Worm (Caenorhabditis elegans): ENCODE results near the gene alh-8.

alh-8 gene

DNA sequence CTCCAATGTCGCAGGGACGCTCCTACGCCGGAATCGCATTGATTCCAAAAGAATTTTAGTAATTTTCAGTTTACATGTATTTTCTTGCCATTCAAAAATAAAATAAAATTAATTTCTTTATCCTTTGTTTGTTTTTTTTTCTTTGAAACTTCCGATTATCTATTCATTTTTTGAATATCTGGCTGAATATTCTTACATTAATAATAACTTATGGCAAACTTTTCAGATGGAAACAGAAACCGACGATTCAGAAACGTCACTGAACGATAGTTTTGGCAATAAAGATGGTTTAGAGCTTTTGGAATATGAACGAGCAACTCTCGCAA is 32.9 kb upstream of the alh-8 start, which contains the start of gene xpf-1:
xpf-1 (plus strand) TSS at position 227 of the 326 bp plus-strand sequence.
- no peak for TF ChIP-seq F16B12.6 (tag; optimal IDR thresholded peaks at IDR 0.05)
- TF ChIP-seq elt-3 (tag; optimal IDR thresholded peaks at IDR 0.05), result no peak
- no peak for TF ChIP-seq nhr-28 (tag; optimal IDR thresholded peaks at IDR 0.05)
- TF ChIP-seq nhr-20 (tag; optimal IDR thresholded peaks at IDR 0.05), result no peak
- no peak for TF ChIP-seq lir-3 (tag; optimal IDR thresholded peaks at IDR 0.05; ENCODE audit: poor library complexity)
- no peak for TF ChIP-seq dpl-1 (GFP tag; optimal IDR thresholded peaks at IDR 0.05)
- TF ChIP-seq grh-1 (GFP tag; IDR thresholded peaks at IDR 0.05), result no peak
- TF ChIP-seq zip-4 (GFP tag; optimal IDR thresholded peaks at IDR 0.05), result no peak
- TF ChIP-seq unc-98 (GFP tag; IDR thresholded peaks at IDR 0.05), result no peak
- no peak for TF ChIP-seq egl-27 (tag; optimal IDR thresholded peaks at IDR 0.05)

DNA sequence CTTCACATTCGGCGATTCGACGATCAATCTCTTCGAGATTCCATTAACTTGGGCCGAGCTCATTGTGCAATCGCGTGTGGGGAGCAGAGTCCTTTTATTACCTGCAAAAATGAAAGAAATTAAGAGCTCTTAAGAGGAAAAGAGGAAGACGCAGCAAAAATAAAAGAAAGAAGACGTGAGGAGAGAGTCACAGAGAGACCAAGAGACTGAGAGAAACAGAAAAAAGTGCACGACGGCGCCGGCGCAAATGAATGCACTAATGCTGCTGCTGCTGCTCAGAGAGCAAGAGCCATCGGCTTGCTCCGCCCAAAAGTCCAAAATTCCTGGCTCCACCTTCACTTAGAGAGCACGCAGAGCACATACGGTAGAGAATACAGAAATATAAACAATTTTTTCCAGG is 28.7 kb upstream of the alh-8 start, which contains the start of gene inos-1:
inos-1 (minus strand) TSS at position 101 of the 400 bp plus-strand sequence.
- TF ChIP-seq mab-9 (GFP tag; IDR thresholded peaks at IDR 0.05), result no peak
- TF ChIP-seq ceh-82 (tag; optimal IDR thresholded peaks at IDR 0.05), result no peak
- no peak for TF ChIP-seq nhr-90 (tag; optimal IDR thresholded peaks at IDR 0.05; ENCODE audit: poor library complexity)
- no peak for TF ChIP-seq aly-2 (tag; optimal IDR thresholded peaks at IDR 0.05)
- TF ChIP-seq nhr-77 (tag; optimal IDR thresholded peaks at IDR 0.05), result no peak
- no peak for TF ChIP-seq lin-35 (GFP tag; optimal IDR thresholded peaks at IDR 0.05)
- TF ChIP-seq hlh-4 (tag; optimal IDR thresholded peaks at IDR 0.05), result no peak
- TF ChIP-seq mdl-1 (tag; optimal IDR thresholded peaks at IDR 0.05), result no peak
- no peak for TF ChIP-seq rnt-1 (tag; optimal IDR thresholded peaks at IDR 0.05)
- TF ChIP-seq elt-3 (tag; optimal IDR thresholded peaks at IDR 0.05), result no peak
- no peak for TF ChIP-seq irx-1 (tag; optimal IDR thresholded peaks at IDR 0.05)
- TF ChIP-seq ceh-88 (GFP tag; IDR thresholded peaks at IDR 0.05), result no peak
- no peak for TF ChIP-seq zip-4 (GFP tag; optimal IDR thresholded peaks at IDR 0.05)
- TF ChIP-seq fkh-10 (GFP tag; optimal IDR thresholded peaks at IDR 0.05), result no peak
- no peak for TF ChIP-seq efl-1 (optimal IDR thresholded peaks at IDR 0.05)
- no peak for TF ChIP-seq efl-1 (GFP tag; optimal IDR thresholded peaks at IDR 0.05 in 1 of 2)

DNA sequence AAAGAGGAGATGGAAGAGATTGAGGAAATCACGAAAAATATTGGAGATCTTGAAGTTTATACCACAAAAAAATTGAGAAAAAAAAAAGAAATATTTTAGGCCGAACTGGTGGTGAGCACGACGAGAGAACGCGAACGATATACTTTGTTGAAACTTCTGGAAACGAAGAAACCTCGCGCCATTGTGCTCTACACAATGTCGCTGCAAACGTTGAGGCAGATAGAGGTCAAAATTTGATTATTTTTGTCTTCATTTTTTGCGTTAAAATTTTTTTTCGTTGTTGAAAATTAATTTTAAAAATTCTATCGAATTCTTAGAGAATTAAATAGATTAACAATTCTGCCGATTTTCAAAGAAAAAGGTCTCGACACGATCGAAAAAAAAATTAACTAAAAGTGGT is 28.2 kb upstream of the alh-8 start:
- TF ChIP-seq nhr-76 (tag; optimal IDR thresholded peaks at IDR 0.05) (no peak), sptf-1 (tag; optimal IDR thresholded peaks at IDR 0.05) (no peak)

DNA sequence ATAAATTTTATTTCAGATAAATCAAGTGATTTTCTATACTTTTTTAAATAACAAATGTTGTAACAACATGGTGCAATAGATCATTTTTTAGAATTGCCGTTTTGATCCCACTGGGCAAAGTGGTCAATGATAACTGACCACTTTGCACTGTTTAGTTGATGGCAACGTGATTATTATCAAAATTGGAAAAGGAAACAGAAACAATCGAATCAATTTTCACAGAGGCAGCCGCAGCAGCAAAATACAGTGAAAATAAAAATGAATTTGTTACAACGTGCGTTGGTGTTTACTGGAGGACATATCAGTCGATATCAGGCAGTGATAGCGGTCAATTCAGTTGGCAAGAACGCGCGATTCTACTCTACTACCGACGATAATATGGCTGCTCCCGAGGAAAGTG is 23.1 kb upstream of the alh-8 start, which contains the start of gene VF13D12L.3:
VF13D12L.3 (plus strand) TSS at position 223 of the 400 bp plus-strand sequence.
- TF ChIP-seq lin-35 (GFP tag; optimal IDR thresholded peaks at IDR 0.05), result peak in 1 of 2 experiments; percentile 3
- TF ChIP-seq F16B12.6 (tag; optimal IDR thresholded peaks at IDR 0.05), result no peak
- TF ChIP-seq blmp-1 (tag; optimal IDR thresholded peaks at IDR 0.05), result peak; percentile 71
- TF ChIP-seq nhr-85 (tag), result peak; percentile 32
- TF ChIP-seq C16A3.4 (tag; optimal IDR thresholded peaks at IDR 0.05), result no peak
- TF ChIP-seq lin-13 (GFP tag; optimal IDR thresholded peaks at IDR 0.05), result no peak
- no peak for TF ChIP-seq C04F5.9 (tag; optimal IDR thresholded peaks at IDR 0.05)
- TF ChIP-seq elt-3 (tag; optimal IDR thresholded peaks at IDR 0.05), result peak in 1 of 6 experiments; percentile 13
- no peak for TF ChIP-seq hlh-4 (tag; optimal IDR thresholded peaks at IDR 0.05)
- TF ChIP-seq fkh-10 (GFP tag; optimal IDR thresholded peaks at IDR 0.05), result no peak
- TF ChIP-seq nhr-71 (tag; optimal IDR thresholded peaks at IDR 0.05), result peak; percentile 15
- no peak for TF ChIP-seq pax-3 (tag; optimal IDR thresholded peaks at IDR 0.05)
- no peak for TF ChIP-seq irx-1 (tag; optimal IDR thresholded peaks at IDR 0.05)
- no peak for TF ChIP-seq pqm-1 (tag; optimal IDR thresholded peaks at IDR 0.05)
- TF ChIP-seq nhr-90 (tag; optimal IDR thresholded peaks at IDR 0.05; ENCODE audit: poor library complexity), result peak; percentile 7
- no peak for TF ChIP-seq egl-27 (tag; optimal IDR thresholded peaks at IDR 0.05)
- no peak for TF ChIP-seq lin-14 (GFP tag; optimal IDR thresholded peaks at IDR 0.05)
- no peak for TF ChIP-seq hpl-2 (GFP tag; optimal IDR thresholded peaks at IDR 0.05)
- no peak for TF ChIP-seq fkh-4 (tag; optimal IDR thresholded peaks at IDR 0.05; ENCODE audit: borderline replicate concordance)
- TF ChIP-seq Y116A8C.19 (tag; optimal IDR thresholded peaks at IDR 0.05; ENCODE audit: borderline replicate concordance), result no peak
